Fruit fly (Drosophila melanogaster) whole organism, prepupa: Measurements from ENCODE around the gene CG42634.

Experiments
- Blimp-1 ChIP-seq: fragments of 200-800 bp; sonication (Bioruptor generic); optimal IDR thresholded peaks from 3 replicates; lab custom pipeline; 2017; ENCODE audit warnings: missing biosample characterization, missing genetic modification characterization, mild to moderate bottlenecking, moderate library complexity, missing genetic modification reagents
- CG10669 ChIP-seq: fragments of 200-800 bp; sonication (Bioruptor generic); optimal IDR thresholded peaks from 3 replicates; lab custom pipeline; 2018; ENCODE audit warnings: missing biosample characterization, mild to moderate bottlenecking, missing genetic modification characterization, moderate library complexity
- CG11294 ChIP-seq: fragments of 200-800 bp; sonication (Bioruptor generic); IDR thresholded peaks from 2 replicates; pipeline ENCODE4 v1.3.6; 2022; ENCODE audit warnings: missing biosample characterization, missing genetic modification characterization
- CG11902 ChIP-seq: fragments of 200-800 bp; sonication (Bioruptor generic); optimal IDR thresholded peaks from 3 replicates; lab custom pipeline; 2016; ENCODE audit warnings: missing biosample characterization, missing genetic modification characterization
- CG15336 ChIP-seq: fragments of 200-800 bp; sonication (Bioruptor generic); IDR thresholded peaks from 2 replicates; pipeline ENCODE4 v1.3.6; 2022; ENCODE audit warnings: missing biosample characterization, missing genetic modification characterization
- CG16779 ChIP-seq: fragments of 200-800 bp; sonication (Bioruptor generic); optimal IDR thresholded peaks from 3 replicates; lab custom pipeline; 2017; ENCODE audit warnings: missing biosample characterization, mild to moderate bottlenecking, missing genetic modification characterization
- CG31627 ChIP-seq: fragments of 200-800 bp; sonication (Bioruptor generic); optimal IDR thresholded peaks from 3 replicates; lab custom pipeline; 2016; ENCODE audit warnings: missing biosample characterization, missing genetic modification characterization
- CG32006 ChIP-seq: fragments of 200-800 bp; sonication (Bioruptor generic); optimal IDR thresholded peaks from 3 replicates; lab custom pipeline; 2017; ENCODE audit warnings: missing biosample characterization, mild to moderate bottlenecking, missing genetic modification characterization
- CG3919 ChIP-seq: fragments of 200-800 bp; sonication (Bioruptor generic); optimal IDR thresholded peaks from 3 replicates; lab custom pipeline; 2016; ENCODE audit warnings: missing biosample characterization, missing genetic modification characterization
- CG6792 ChIP-seq: fragments of 200-800 bp; sonication (Bioruptor generic); optimal IDR thresholded peaks from 3 replicates; lab custom pipeline; 2016; ENCODE audit warnings: missing biosample characterization, missing genetic modification characterization
- CG6808 ChIP-seq: fragments of 200-800 bp; sonication (Bioruptor generic); optimal IDR thresholded peaks from 3 replicates; lab custom pipeline; 2017; ENCODE audit warnings: missing biosample characterization, missing genetic modification characterization, mild to moderate bottlenecking, moderate library complexity, missing genetic modification reagents
- CG6854 ChIP-seq: fragments of 200-800 bp; sonication (Bioruptor generic); optimal IDR thresholded peaks from 2 replicates; lab custom pipeline; 2017; ENCODE audit warnings: missing biosample characterization, mild to moderate bottlenecking, missing genetic modification characterization
- CG8119 ChIP-seq: fragments of 200-800 bp; sonication (Bioruptor generic); IDR thresholded peaks from 3 replicates; pipeline ENCODE4 v1.3.6; 2022; ENCODE audit warnings: missing biosample characterization, missing genetic modification characterization
- CG8319 ChIP-seq: fragments of 200-800 bp; sonication (Bioruptor generic); optimal IDR thresholded peaks from 3 replicates; lab custom pipeline; 2016; ENCODE audit warnings: missing biosample characterization, missing genetic modification characterization
- CG9139 ChIP-seq: fragments of 200-800 bp; sonication (Bioruptor generic); optimal IDR thresholded peaks from 3 replicates; lab custom pipeline; 2017; ENCODE audit warnings: missing biosample characterization, mild to moderate bottlenecking, missing genetic modification characterization
- Eip78C ChIP-seq: fragments of 200-800 bp; sonication (Bioruptor generic); peaks from one replicate; lab custom pipeline; 2016; ENCODE audit warnings: missing biosample characterization, missing genetic modification characterization
- Eip93F ChIP-seq: fragments of 200-800 bp; sonication (Bioruptor generic); optimal IDR thresholded peaks from 2 replicates; lab custom pipeline; 2016; ENCODE audit warnings: missing biosample characterization, mild to moderate bottlenecking, missing genetic modification characterization
- Ets21C ChIP-seq: fragments of 200-800 bp; sonication (Bioruptor generic); optimal IDR thresholded peaks from 3 replicates; lab custom pipeline; 2016; ENCODE audit warnings: missing biosample characterization, missing genetic modification characterization
- Ets96B ChIP-seq: fragments of 200-800 bp; optimal IDR thresholded peaks from 2 replicates; lab custom pipeline; 2019; ENCODE audit warnings: missing biosample characterization, mild to moderate bottlenecking, missing genetic modification characterization, moderate library complexity
- Gug ChIP-seq: fragments of 200-800 bp; sonication (Bioruptor generic); IDR thresholded peaks from 2 replicates; pipeline ENCODE4 v1.3.6; 2022; ENCODE audit warnings: missing biosample characterization, missing genetic modification characterization
- Hr4 ChIP-seq: fragments of 200-800 bp; sonication (Bioruptor generic); optimal IDR thresholded peaks from 3 replicates; lab custom pipeline; 2016; ENCODE audit warnings: missing biosample characterization, missing genetic modification characterization
- Lpt ChIP-seq: fragments of 200-800 bp; sonication (Bioruptor generic); optimal IDR thresholded peaks from 3 replicates; lab custom pipeline; 2016; ENCODE audit warnings: missing biosample characterization, missing genetic modification characterization
- Met ChIP-seq: fragments of 200-800 bp; sonication (Bioruptor generic); optimal IDR thresholded peaks from 3 replicates; lab custom pipeline; 2016; ENCODE audit warnings: missing biosample characterization, missing genetic modification characterization
- OdsH ChIP-seq: fragments of 200-800 bp; sonication (Bioruptor generic); optimal IDR thresholded peaks from 3 replicates; lab custom pipeline; 2016; ENCODE audit warnings: missing biosample characterization, missing genetic modification characterization
- achi ChIP-seq: fragments of 200-800 bp; sonication (Bioruptor generic); optimal IDR thresholded peaks from 3 replicates; lab custom pipeline; 2016; ENCODE audit warnings: missing biosample characterization, missing genetic modification characterization
- acj6 ChIP-seq: fragments of 200-800 bp; sonication (Bioruptor generic); optimal IDR thresholded peaks from 3 replicates; lab custom pipeline; 2016; ENCODE audit warnings: missing biosample characterization, missing genetic modification characterization
- cyc ChIP-seq: fragments of 200-800 bp; sonication (Bioruptor generic); optimal IDR thresholded peaks from 3 replicates; lab custom pipeline; 2016; ENCODE audit warnings: missing biosample characterization, missing genetic modification characterization
- dsx ChIP-seq: fragments of 200-800 bp; optimal IDR thresholded peaks from 3 replicates; lab custom pipeline; 2019; ENCODE audit warnings: missing biosample characterization, mild to moderate bottlenecking, missing genetic modification characterization, moderate library complexity; ENCODE audit not compliant: poor library complexity, severe bottlenecking
- eg ChIP-seq: fragments of 200-800 bp; sonication (Bioruptor generic); IDR thresholded peaks from 3 replicates; pipeline ENCODE4 v1.3.6; 2022; ENCODE audit warnings: missing biosample characterization, missing genetic modification characterization
- esn ChIP-seq: fragments of 200-800 bp; sonication (Bioruptor generic); optimal IDR thresholded peaks from 2 replicates; lab custom pipeline; 2016; ENCODE audit warnings: missing biosample characterization, mild to moderate bottlenecking, missing genetic modification characterization, moderate library complexity
- fd59A ChIP-seq: fragments of 200-800 bp; sonication (Bioruptor generic); optimal IDR thresholded peaks from 2 replicates; lab custom pipeline; 2017; ENCODE audit warnings: missing biosample characterization, mild to moderate bottlenecking, missing genetic modification characterization, missing genetic modification reagents
- fd85E ChIP-seq: fragments of 200-800 bp; sonication (Bioruptor generic); optimal IDR thresholded peaks from 3 replicates; lab custom pipeline; 2016; ENCODE audit warnings: missing biosample characterization, missing genetic modification characterization
- fkh ChIP-seq: fragments of 200-800 bp; sonication (Bioruptor generic); optimal IDR thresholded peaks from 3 replicates; lab custom pipeline; 2017; ENCODE audit warnings: missing biosample characterization, mild to moderate bottlenecking, missing genetic modification characterization, moderate library complexity
- lz ChIP-seq: fragments of 200-800 bp; sonication (Bioruptor generic); optimal IDR thresholded peaks from 3 replicates; lab custom pipeline; 2016; ENCODE audit warnings: missing biosample characterization, missing genetic modification characterization
- ss ChIP-seq, 2 experiments: fragments of 200-800 bp; sonication (Bioruptor generic); optimal IDR thresholded peaks; 2 replicates in 1 of 2; 3 replicates in 1 of 2; lab custom pipeline; 2017 to 2018; ENCODE audit warnings: mild to moderate bottlenecking in 2 of 2, missing biosample characterization in 2 of 2, missing genetic modification characterization in 2 of 2, moderate library complexity in 1 of 2
- svp ChIP-seq: fragments of 200-800 bp; sonication (Bioruptor generic); peaks from one replicate; lab custom pipeline; 2016; ENCODE audit warnings: missing biosample characterization, missing genetic modification characterization

Gene CG42634

dm6 chr2L:18008653-18009052 lies 918 bp downstream of the CG42634 start, which contains the start of gene CG31740:
CG31740 (plus strand) TSS chr2L:18008953.
- TF ChIP-seq CG15336 (GFP tag; lab: Robert Waterston, UW) (no peak), eg (no peak), svp (GFP tag; lab: Kevin White, UChicago) (peak; percentile 7), Eip78C (GFP tag; lab: Kevin White, UChicago) (no peak), Met (GFP tag; lab: Kevin White, UChicago) (no peak), CG8119 (GFP tag; lab: Robert Waterston, UW) (no peak), cyc (GFP tag; lab: Kevin White, UChicago) (no peak), achi (no peak)

DNA sequence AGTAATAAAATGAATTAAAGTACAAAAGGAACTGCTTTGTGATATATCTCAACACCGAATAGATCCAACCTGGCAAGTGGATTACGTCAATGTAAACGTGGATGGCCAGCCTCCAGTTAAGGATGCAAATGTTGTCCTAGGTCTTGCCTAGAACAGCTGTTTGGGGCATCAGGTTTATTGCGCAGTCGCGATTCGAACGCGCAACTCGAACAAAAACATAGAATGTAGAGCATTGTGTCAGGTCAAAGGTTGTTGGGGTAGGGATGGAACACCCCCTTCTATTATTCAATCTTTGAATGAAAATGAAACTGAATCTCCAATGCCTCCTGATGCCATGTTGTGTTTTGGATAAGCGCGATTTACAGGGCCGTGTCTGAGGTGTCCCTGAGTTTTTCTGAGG lies 1.9 kb downstream of the CG42634 start:
- TF ChIP-seq esn (GFP tag; lab: Kevin White, UChicago) (no peak), OdsH (GFP tag; lab: Kevin White, UChicago) (no peak), Met (GFP tag; lab: Kevin White, UChicago) (no peak), Eip93F (no peak), fkh (GFP tag; lab: Kevin White, UChicago) (no peak), lz (no peak), eg (no peak), CG16779 (tag; lab: Kevin White, UChicago) (no peak), Hr4 (no peak), CG6808 (GFP tag; lab: Kevin White, UChicago) (no peak), dsx (GFP tag; lab: Kevin White, UChicago) (no peak), fd85E (GFP tag; lab: Kevin White, UChicago) (no peak), Blimp-1 (no peak), CG31627 (GFP tag; lab: Kevin White, UChicago) (no peak), Lpt (GFP tag; lab: Kevin White, UChicago) (no peak), CG9139 (GFP tag; lab: Kevin White, UChicago) (no peak), CG32006 (no peak), achi (no peak), ss (GFP tag; optimal IDR thresholded peaks at IDR 0.05; lab: Kevin White, UChicago) (no peak)

DNA sequence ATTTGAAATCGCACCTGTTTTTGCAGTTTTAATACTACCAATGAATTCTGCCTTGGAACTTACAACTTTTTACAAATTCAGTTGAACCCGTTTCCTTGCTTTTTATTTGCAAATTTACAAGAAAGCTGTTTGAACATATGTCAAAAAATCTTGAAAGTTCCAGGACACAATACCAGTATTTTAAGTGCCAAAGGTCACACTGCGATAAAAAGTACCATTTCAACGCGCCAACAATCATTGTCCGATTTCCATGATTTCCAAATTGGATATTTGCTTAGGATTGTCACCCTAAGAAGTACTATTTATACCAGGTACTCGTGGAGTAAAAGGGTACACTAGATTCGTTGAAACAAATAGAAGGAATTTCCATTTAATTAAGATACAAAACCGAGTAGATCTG lies 3.6 kb downstream of the CG42634 start, which contains the start of gene elfless:
elfless (minus strand) TSS at position 101 of the 400 bp plus-strand sequence.
- no peak for TF ChIP-seq ss (GFP tag; optimal IDR thresholded peaks at IDR 0.05; lab: Kevin White, UChicago)
- TF ChIP-seq Ets21C (GFP tag; lab: Kevin White, UChicago), result no peak
- no peak for TF ChIP-seq Gug (GFP tag; lab: Robert Waterston, UW)
- TF ChIP-seq Ets96B, result no peak
- TF ChIP-seq, all 60 proteins: peak for 0

DNA sequence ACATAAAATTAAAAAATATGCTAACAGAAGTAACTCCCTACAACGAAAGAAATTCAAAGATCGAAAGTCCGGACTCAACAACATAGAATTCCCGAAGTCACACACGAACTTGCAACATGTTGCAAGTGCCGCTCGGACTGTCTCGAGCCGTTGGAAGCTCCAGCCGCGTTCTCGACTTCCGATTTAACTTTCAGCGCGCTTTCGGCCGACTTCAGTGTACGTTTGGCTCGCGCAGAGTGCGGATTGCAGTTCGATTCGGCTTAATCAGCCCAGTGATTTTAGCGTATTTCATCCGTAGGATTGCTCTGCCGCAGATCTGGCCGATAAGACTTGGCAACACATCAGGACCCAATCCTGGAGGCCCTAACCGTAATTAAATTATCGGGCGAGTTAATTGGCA lies 4.4 kb downstream of the CG42634 start, which contains the start of gene rdo:
rdo (plus strand) TSS at position 213 of the 400 bp plus-strand sequence.
- no peak for TF ChIP-seq CG6792 (GFP tag; lab: Kevin White, UChicago)
- no peak for TF ChIP-seq CG11902

DNA sequence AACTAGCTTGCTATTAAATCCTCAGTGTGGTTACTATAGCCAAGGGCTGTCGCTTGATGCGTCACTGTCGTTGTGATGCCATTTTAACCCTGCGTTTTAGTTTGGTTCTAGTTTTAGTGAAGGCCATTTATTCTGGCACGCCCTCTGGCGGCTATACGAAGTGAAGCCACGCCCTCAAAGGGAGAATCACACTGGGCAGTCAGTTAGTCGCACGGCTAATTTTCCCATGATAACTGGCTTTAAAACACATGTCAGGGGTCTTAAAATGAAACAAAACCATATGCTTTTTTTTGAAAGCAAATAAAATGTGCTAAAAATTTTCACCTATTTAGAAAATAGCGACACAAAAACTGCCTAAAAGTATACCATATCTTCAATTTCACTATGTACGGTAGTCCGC lies 25.0 kb downstream of the CG42634 start:
- TF ChIP-seq CG11294 (GFP tag; lab: Robert Waterston, UW) (no peak), CG8319 (GFP tag; lab: Kevin White, UChicago) (no peak), svp (GFP tag; lab: Kevin White, UChicago) (no peak), achi (no peak), eg (no peak), CG3919 (GFP tag; lab: Kevin White, UChicago) (no peak), OdsH (GFP tag; lab: Kevin White, UChicago) (no peak), Met (GFP tag; lab: Kevin White, UChicago) (no peak), Blimp-1 (no peak), fd59A (GFP tag; lab: Kevin White, UChicago) (no peak), CG6854 (no peak), acj6 (no peak), CG31627 (GFP tag; lab: Kevin White, UChicago) (no peak), CG10669 (no peak), lz (no peak), CG9139 (GFP tag; lab: Kevin White, UChicago) (no peak)
